Worm (Caenorhabditis elegans): ENCODE results near the gene sysm-1.

DNA sequence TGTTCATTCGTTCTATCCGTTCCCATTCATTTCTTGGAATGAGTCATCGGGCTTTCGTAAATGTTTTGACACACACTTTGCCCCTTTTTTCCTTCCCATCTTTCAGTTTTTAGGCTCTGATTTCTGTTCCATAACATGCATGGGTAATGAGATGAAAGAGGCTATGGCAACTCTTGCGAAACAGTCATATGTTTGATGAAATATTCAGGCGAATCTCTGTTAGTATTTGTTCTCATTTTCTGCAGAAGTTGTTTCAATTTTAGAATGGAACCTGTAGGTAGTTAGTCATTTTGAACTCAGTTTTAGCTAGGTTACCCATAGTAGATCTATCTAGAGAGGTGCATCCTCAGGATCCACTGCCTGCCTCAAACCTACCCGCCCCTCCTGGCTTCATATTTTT is 32.0 kb upstream of the sysm-1 start:
- no peak for TF ChIP-seq lsy-2 (tag; optimal IDR thresholded peaks at IDR 0.05)
- no peak for TF ChIP-seq unc-62 (GFP tag; optimal IDR thresholded peaks at IDR 0.05)
- TF ChIP-seq unc-120 (tag; optimal IDR thresholded peaks at IDR 0.05; ENCODE audit: poor library complexity, severe bottlenecking), result no peak
- TF ChIP-seq snpc-4 (tag; optimal IDR thresholded peaks at IDR 0.05), result no peak
- no peak for TF ChIP-seq pha-4 (tag; optimal IDR thresholded peaks at IDR 0.05)
- no peak for TF ChIP-seq ceh-39 (tag; optimal IDR thresholded peaks at IDR 0.05)
- no peak for TF ChIP-seq ztf-11 (tag; optimal IDR thresholded peaks at IDR 0.05)
- TF ChIP-seq ces-1 (GFP tag; optimal IDR thresholded peaks at IDR 0.05), result no peak
- TF ChIP-seq tbx-8 (GFP tag; optimal IDR thresholded peaks at IDR 0.05), result no peak
- no peak for TF ChIP-seq lin-32 (GFP tag; optimal IDR thresholded peaks at IDR 0.05)
- no peak for TF ChIP-seq blmp-1 (tag; optimal IDR thresholded peaks at IDR 0.05)
- no peak for TF ChIP-seq nhr-237 (tag; optimal IDR thresholded peaks at IDR 0.05)
- TF ChIP-seq elt-1 (tag; optimal IDR thresholded peaks at IDR 0.05; ENCODE audit: borderline replicate concordance, insufficient read depth), result no peak
- no peak for TF ChIP-seq mls-2 (tag; optimal IDR thresholded peaks at IDR 0.05)

All from whole organism, mixed stage, embryonic.